Fruit fly (Drosophila melanogaster) S2 (cell line): ENCODE measurements around the gene CG5909.

Source experiments
- CG8478 ChIP-seq: fragments of >200 bp; optimal IDR thresholded peaks from 2 replicates; lab custom pipeline; 2018
- CTCF ChIP-seq, 2 experiments: fragments of >200 bp; optimal IDR thresholded peaks; 2 replicates each; lab custom pipeline; 2018

- TF ChIP-seq CG8478 (lab: Kevin White, UChicago) = no peak
- TF ChIP-seq CTCF (optimal IDR thresholded peaks at IDR 0.05; lab: Kevin White, UChicago) = no peak
Measured at dm6 chr3R:27209561-27210275, 48.8 kb downstream of the CG5909 start.
